Worm (Caenorhabditis elegans): ENCODE measurements around the gene F10E9.11.

DNA sequence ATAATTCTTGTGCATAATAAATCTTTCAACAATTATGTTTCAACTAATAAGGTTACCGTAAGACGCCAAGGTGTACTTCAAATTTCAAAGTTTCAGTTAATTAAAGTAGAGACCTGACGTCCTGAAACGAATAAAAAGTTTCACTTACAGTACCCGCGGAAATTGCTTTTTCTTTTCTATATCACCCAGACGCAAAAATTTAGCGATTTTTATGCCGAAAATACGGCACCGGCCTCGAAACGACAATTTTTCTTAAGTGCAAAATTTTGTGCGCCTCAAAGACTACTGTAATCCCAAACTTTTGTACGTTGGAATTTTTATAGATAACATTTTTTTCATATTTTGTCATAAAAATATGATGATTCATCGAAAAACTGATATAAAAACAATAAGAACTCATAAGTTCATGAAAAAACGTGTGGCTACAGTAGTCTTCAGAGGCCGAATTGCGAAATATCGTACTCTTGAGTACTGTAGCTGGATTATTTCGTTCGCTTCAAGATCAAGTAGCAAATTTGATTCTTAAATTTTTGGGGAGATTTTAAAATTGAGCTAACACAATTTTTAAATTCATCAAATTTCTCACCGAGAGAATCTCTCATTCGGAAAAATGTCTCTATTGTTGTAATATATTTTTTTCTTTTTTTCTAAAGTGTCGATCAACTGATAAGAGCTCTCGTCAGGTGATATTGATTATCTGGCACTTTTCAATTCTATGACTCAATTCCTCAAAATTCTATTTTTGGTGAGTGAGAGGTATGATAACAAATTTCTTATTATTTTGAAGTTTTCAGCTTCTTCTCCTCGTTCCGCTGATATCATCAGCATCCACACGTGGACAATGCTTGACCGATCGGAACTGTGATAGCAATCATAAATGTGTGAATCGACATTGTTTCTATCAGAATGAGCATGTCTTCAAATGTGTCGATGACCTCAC is 6.8 kb upstream of the F10E9.11 start, which contains the start of gene ZC262.13:
- TF ChIP-seq K09A11.1 (tag; optimal IDR thresholded peaks at IDR 0.05; ENCODE audit: insufficient read depth) (no peak), hlh-8 (tag; optimal IDR thresholded peaks at IDR 0.05) (no peak)

Measured in whole organism, late embryonic.